Worm (Caenorhabditis elegans) whole organism, young adult: ENCODE results near the gene dyf-3.
A peak's percentile ranks its signal among the peaks of the same experiment; 100 is the strongest.

Experiments
- B0261.1 ChIP-seq: sonication (generic microtip); optimal IDR thresholded peaks from 2 replicates; lab custom pipeline; 2016; ENCODE audit warnings: mild to moderate bottlenecking, missing genetic modification characterization, moderate library complexity, missing compliant biosample characterization
- F10E7.11 ChIP-seq: sonication (generic microtip); optimal IDR thresholded peaks from 2 replicates; lab custom pipeline; 2017; ENCODE audit warnings: mild to moderate bottlenecking, missing genetic modification characterization, moderate library complexity, missing compliant biosample characterization
- F49E8.2 ChIP-seq: sonication (generic microtip); optimal IDR thresholded peaks from 3 replicates; lab custom pipeline; 2017; ENCODE audit warnings: missing genetic modification characterization, mild to moderate bottlenecking, missing compliant biosample characterization, antibody characterized with exemption, moderate library complexity; ENCODE audit not compliant: insufficient read depth
- F57C9.4 ChIP-seq: sonication (generic microtip); optimal IDR thresholded peaks from 2 replicates; lab custom pipeline; 2017; ENCODE audit warnings: mild to moderate bottlenecking, missing genetic modification characterization, missing compliant biosample characterization
- Y53F4B.3 ChIP-seq: fragments of 200-800 bp; sonication (Bioruptor generic); IDR thresholded peaks from 2 replicates; pipeline ENCODE4 v1.3.6; 2022; ENCODE audit warnings: missing genetic modification reagents, missing genetic modification characterization, missing compliant biosample characterization
- Y67H2A.10 ChIP-seq: fragments of 200-800 bp; sonication (Bioruptor generic); conservative IDR thresholded peaks from 2 replicates; pipeline ENCODE4 v1.3.6; 2022; ENCODE audit warnings: missing genetic modification reagents, missing genetic modification characterization, missing compliant biosample characterization
- ama-1 ChIP-seq, 3 experiments: fragments of 150-350 bp in 1 of 3; sonication (generic microtip) in 2 of 3; optimal IDR thresholded peaks; 2 replicates each; lab custom pipeline; 2014 to 2018; ENCODE audit warnings: missing biosample characterization in 2 of 3, missing genetic modification characterization in 2 of 3, missing genetic modification reagents in 2 of 3
- aptf-2 ChIP-seq: fragments of 200-800 bp; sonication (Bioruptor generic); conservative IDR thresholded peaks from 2 replicates; pipeline ENCODE4 v1.3.6; 2022; ENCODE audit warnings: missing genetic modification reagents, missing genetic modification characterization, missing compliant biosample characterization
- attf-5 ChIP-seq: fragments of 200-800 bp; sonication (Bioruptor generic); optimal IDR thresholded peaks from 2 replicates; lab custom pipeline; 2018; ENCODE audit warnings: mild to moderate bottlenecking, missing genetic modification characterization, missing compliant biosample characterization
- attf-6 ChIP-seq: fragments of 200-800 bp; sonication (Bioruptor generic); IDR thresholded peaks from 2 replicates; pipeline ENCODE4 v1.3.6; 2022; ENCODE audit warnings: missing genetic modification reagents, missing genetic modification characterization, missing compliant biosample characterization
- bed-2 ChIP-seq: fragments of 200-800 bp; sonication (Bioruptor generic); IDR thresholded peaks from 2 replicates; pipeline ENCODE4 v1.3.6; 2022; ENCODE audit warnings: missing genetic modification reagents, missing genetic modification characterization, missing compliant biosample characterization
- cebp-1 ChIP-seq, 2 experiments: fragments of 200-800 bp in 1 of 2; sonication (Bioruptor generic) in 1 of 2; sonication (generic microtip) in 1 of 2; IDR thresholded peaks in 1 of 2; optimal IDR thresholded peaks in 1 of 2; 2 replicates each; pipeline versions ENCODE4 v1.3.6 to Lab custom; 2017 to 2022; ENCODE audit warnings: missing compliant biosample characterization in 2 of 2, missing genetic modification characterization in 2 of 2, mild to moderate bottlenecking in 1 of 2, missing genetic modification reagents in 1 of 2, moderate library complexity in 1 of 2
- cebp-2 ChIP-seq: fragments of 200-800 bp; sonication (Bioruptor generic); IDR thresholded peaks from 2 replicates; pipeline ENCODE4 v1.3.6; 2022; ENCODE audit warnings: missing genetic modification characterization, missing compliant biosample characterization
- ceh-40 ChIP-seq: fragments of 200-800 bp; sonication (Bioruptor generic); IDR thresholded peaks from 2 replicates; pipeline ENCODE4 v1.3.6; 2022; ENCODE audit warnings: missing genetic modification characterization, missing compliant biosample characterization
- ceh-58 ChIP-seq: fragments of 200-800 bp; sonication (Bioruptor generic); IDR thresholded peaks from 2 replicates; pipeline ENCODE4 v1.3.6; 2022; ENCODE audit warnings: missing genetic modification characterization, missing compliant biosample characterization
- dpff-1 ChIP-seq: sonication (generic microtip); optimal IDR thresholded peaks from 2 replicates; lab custom pipeline; 2017; ENCODE audit warnings: mild to moderate bottlenecking, missing genetic modification characterization, missing compliant biosample characterization
- egrh-3 ChIP-seq: fragments of 200-800 bp; sonication (Bioruptor generic); IDR thresholded peaks from 2 replicates; pipeline ENCODE4 v1.3.6; 2022; ENCODE audit warnings: missing genetic modification reagents, missing genetic modification characterization, missing compliant biosample characterization
- ets-4 ChIP-seq: fragments of 200-800 bp; sonication (Bioruptor generic); optimal IDR thresholded peaks from 2 replicates; lab custom pipeline; 2018; ENCODE audit warnings: mild to moderate bottlenecking, missing genetic modification characterization, missing compliant biosample characterization
- hmg-20 ChIP-seq: fragments of 200-800 bp; sonication (Bioruptor generic); IDR thresholded peaks from 2 replicates; pipeline ENCODE4 v1.3.6; 2022; ENCODE audit warnings: missing genetic modification reagents, missing genetic modification characterization, missing compliant biosample characterization
- hrde-1 ChIP-seq: sonication (generic microtip); optimal IDR thresholded peaks from 2 replicates; lab custom pipeline; 2016; ENCODE audit warnings: missing genetic modification characterization, mild to moderate bottlenecking, missing compliant biosample characterization, moderate library complexity, missing genotype, missing genetic modification reagents, borderline replicate concordance
- lag-1 ChIP-seq: fragments of 200-800 bp; sonication (Bioruptor generic); IDR thresholded peaks from 2 replicates; pipeline ENCODE4 v1.3.6; 2022; ENCODE audit warnings: missing genetic modification reagents, missing genetic modification characterization, missing compliant biosample characterization
- lin-40 ChIP-seq: sonication (generic microtip); optimal IDR thresholded peaks from 2 replicates; lab custom pipeline; 2016; ENCODE audit warnings: missing genetic modification characterization, mild to moderate bottlenecking, missing compliant biosample characterization, missing genotype, missing genetic modification reagents
- madf-10 ChIP-seq: sonication (generic microtip); optimal IDR thresholded peaks from 2 replicates; lab custom pipeline; 2016; ENCODE audit warnings: mild to moderate bottlenecking, missing genetic modification characterization, missing compliant biosample characterization
- madf-6 ChIP-seq: fragments of 200-800 bp; sonication (Bioruptor generic); IDR thresholded peaks from 2 replicates; pipeline ENCODE4 v1.3.6; 2022; ENCODE audit warnings: missing genetic modification reagents, missing genetic modification characterization, missing compliant biosample characterization
- mel-28 ChIP-seq: sonication (generic microtip); optimal IDR thresholded peaks from 2 replicates; lab custom pipeline; 2016; ENCODE audit warnings: borderline replicate concordance, mild to moderate bottlenecking, missing genetic modification characterization, missing compliant biosample characterization
- mes-4 ChIP-seq: sonication (generic microtip); optimal IDR thresholded peaks from 2 replicates; lab custom pipeline; 2016; ENCODE audit warnings: missing genotype, missing genetic modification characterization, missing compliant biosample characterization
- nfya-2 ChIP-seq: fragments of 200-800 bp; sonication (Bioruptor generic); IDR thresholded peaks from 2 replicates; pipeline ENCODE4 v1.3.6; 2022; ENCODE audit warnings: missing genetic modification reagents, missing genetic modification characterization, missing compliant biosample characterization
- nhr-27 ChIP-seq: fragments of 200-800 bp; sonication (Bioruptor generic); optimal IDR thresholded peaks from 2 replicates; lab custom pipeline; 2018; ENCODE audit warnings: mild to moderate bottlenecking, missing genetic modification characterization, moderate library complexity, missing compliant biosample characterization
- pbrm-1 ChIP-seq: fragments of 200-800 bp; sonication (Bioruptor generic); IDR thresholded peaks from 2 replicates; pipeline ENCODE4 v1.3.6; 2022; ENCODE audit warnings: missing genetic modification reagents, missing genetic modification characterization, missing compliant biosample characterization
- pha-4 ChIP-seq: fragments of 150-350 bp; sonication (generic microtip); optimal IDR thresholded peaks from 2 replicates; lab custom pipeline; 2014; ENCODE audit warnings: missing biosample characterization, missing genetic modification reagents, missing genetic modification characterization
- rpc-1 ChIP-seq, 2 experiments: fragments of 150-350 bp in 1 of 2; sonication (generic microtip) in 1 of 2; optimal IDR thresholded peaks; 2 replicates each; lab custom pipeline; 2014 to 2018; ENCODE audit warnings: missing biosample characterization in 1 of 2, missing genetic modification characterization in 1 of 2, missing genetic modification reagents in 1 of 2, missing genotype in 1 of 2
- sdz-38 ChIP-seq: sonication (generic microtip); optimal IDR thresholded peaks from 2 replicates; lab custom pipeline; 2016; ENCODE audit warnings: missing genotype, missing genetic modification characterization, missing compliant biosample characterization
- snpc-1.3 ChIP-seq: sonication (generic microtip); optimal IDR thresholded peaks from 2 replicates; lab custom pipeline; 2017; ENCODE audit warnings: missing genetic modification characterization, mild to moderate bottlenecking, missing compliant biosample characterization, antibody characterized with exemption, moderate library complexity, missing genotype, missing genetic modification reagents; ENCODE audit not compliant: insufficient read depth
- snpc-3.4 ChIP-seq: sonication (generic microtip); optimal IDR thresholded peaks from 2 replicates; lab custom pipeline; 2017; ENCODE audit warnings: missing genetic modification characterization, mild to moderate bottlenecking, missing compliant biosample characterization, antibody characterized with exemption, moderate library complexity, missing genotype, missing genetic modification reagents
- sptf-2 ChIP-seq: fragments of 200-800 bp; sonication (Bioruptor generic); optimal IDR thresholded peaks from 2 replicates; lab custom pipeline; 2018; ENCODE audit warnings: mild to moderate bottlenecking, missing genetic modification characterization, missing compliant biosample characterization
- zfh-2 ChIP-seq: fragments of 200-800 bp; sonication (Bioruptor generic); conservative IDR thresholded peaks from 2 replicates; pipeline ENCODE4 v1.3.6; 2022; ENCODE audit warnings: missing genetic modification reagents, missing genetic modification characterization, missing compliant biosample characterization

Gene dyf-3

DNA sequence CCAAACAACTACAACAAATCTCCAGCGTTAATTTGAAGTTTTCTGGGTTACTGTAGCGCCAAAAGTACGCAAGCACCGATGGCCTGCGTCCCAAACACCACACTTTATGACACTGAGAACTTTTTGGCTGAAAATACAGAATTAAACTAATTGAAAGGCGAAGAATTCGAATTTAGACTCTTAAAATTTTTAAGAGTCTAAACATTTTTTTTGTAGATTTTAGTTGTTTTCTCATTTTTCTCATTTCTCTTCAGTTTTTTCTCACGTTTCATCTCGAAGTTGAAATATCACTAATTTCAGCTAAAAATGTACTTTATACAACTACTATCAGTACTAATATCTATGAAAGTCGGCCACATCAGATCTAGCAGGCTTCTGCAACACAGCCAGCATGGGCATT lies 16.4 kb upstream of the dyf-3 start, which contains the start of gene lgc-9:
TSS of gene lgc-9 (plus strand) at position 301 of the 400 bp plus-strand sequence.
- no peak for TF ChIP-seq ceh-58 (GFP tag; lab: Robert Waterston, UW)
- no peak for TF ChIP-seq hmg-20 (GFP tag; lab: Robert Waterston, UW)
- TF ChIP-seq B0261.1 (tag; lab: Kevin White, UChicago) = no peak
- no peak for TF ChIP-seq madf-10 (tag; lab: Kevin White, UChicago)
- no peak for TF ChIP-seq ets-4 (GFP tag; lab: Kevin White, UChicago)
- no peak for TF ChIP-seq pbrm-1
- no peak for TF ChIP-seq mel-28 (tag; lab: Kevin White, UChicago)
- no peak for TF ChIP-seq sdz-38 (tag; lab: Kevin White, UChicago)
- no peak for TF ChIP-seq F49E8.2
- no peak for TF ChIP-seq ceh-40 (GFP tag; lab: Robert Waterston, UW)
- no peak for TF ChIP-seq attf-5 (GFP tag; lab: Kevin White, UChicago)
- TF ChIP-seq lin-40 (tag; lab: Kevin White, UChicago) = no peak

DNA sequence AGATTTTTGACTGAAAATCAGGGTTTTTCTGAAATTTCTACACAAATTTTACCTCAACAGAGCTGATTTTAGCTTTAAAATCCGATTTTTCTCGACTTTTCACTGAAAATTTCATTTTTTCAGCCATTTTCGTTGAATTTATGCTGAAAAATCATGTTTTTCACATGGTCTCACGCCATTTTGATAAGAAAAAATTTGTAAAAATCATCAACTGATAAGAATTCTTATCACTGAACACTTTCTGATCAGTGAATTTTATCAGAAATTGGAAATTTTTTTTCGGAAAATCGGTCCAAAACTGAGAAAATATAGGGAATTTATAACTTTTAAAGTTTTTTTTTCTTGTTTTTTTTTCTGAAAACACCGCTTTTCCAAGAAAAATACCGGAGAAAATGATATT lies 1.9 kb upstream of the dyf-3 start:
- TF ChIP-seq pbrm-1 (no peak), F57C9.4 (tag; lab: Kevin White, UChicago) (no peak), nfya-2 (GFP tag; lab: Robert Waterston, UW) (no peak), pha-4 (tag; lab: Kevin White, UChicago) (no peak), attf-6 (GFP tag; lab: Robert Waterston, UW) (no peak), hrde-1 (tag; lab: Kevin White, UChicago) (no peak), F10E7.11 (no peak), sdz-38 (tag; lab: Kevin White, UChicago) (no peak), snpc-1.3 (tag; lab: Kevin White, UChicago) (no peak), Y67H2A.10 (GFP tag; lab: Robert Waterston, UW) (no peak), aptf-2 (GFP tag; lab: Robert Waterston, UW) (no peak), rpc-1 (optimal IDR thresholded peaks at IDR 0.05; lab: Kevin White, UChicago) (no peak), rpc-1 (tag; optimal IDR thresholded peaks at IDR 0.05; lab: Kevin White, UChicago) (no peak), cebp-1 (GFP tag; IDR thresholded peaks at IDR 0.05; lab: Robert Waterston, UW) (no peak), cebp-1 (tag; optimal IDR thresholded peaks at IDR 0.05; lab: Kevin White, UChicago) (no peak), mes-4 (tag; lab: Kevin White, UChicago) (no peak), ama-1 (optimal IDR thresholded peaks at IDR 0.05; lab: Kevin White, UChicago) (no peak), ama-1 (GFP tag; optimal IDR thresholded peaks at IDR 0.05; lab: Kevin White, UChicago) (no peak), cebp-2 (GFP tag; lab: Robert Waterston, UW) (no peak), lag-1 (GFP tag; lab: Robert Waterston, UW) (no peak), sptf-2 (GFP tag; lab: Kevin White, UChicago) (no peak), madf-6 (GFP tag; lab: Robert Waterston, UW) (no peak), dpff-1 (no peak)

ce11 chrIV:3398078-3398477 lies 953 bp downstream of the dyf-3 start:
- TF ChIP-seq zfh-2 (GFP tag; lab: Robert Waterston, UW) = peak; percentile 62; the same call in 1 of the 2 replicates
- 0 out of 2 replicates have a peak, but pooled peaks have one; percentile 26 for TF ChIP-seq bed-2 (GFP tag; lab: Robert Waterston, UW)
- TF ChIP-seq snpc-3.4 (tag; lab: Kevin White, UChicago) = no peak
- TF ChIP-seq egrh-3 (GFP tag; lab: Robert Waterston, UW) = peak; percentile 50; the same call in 1 of the 2 replicates
- no peak for TF ChIP-seq ceh-40 (GFP tag; lab: Robert Waterston, UW)
- no peak for TF ChIP-seq nhr-27
- TF ChIP-seq Y53F4B.3 (GFP tag; lab: Robert Waterston, UW) = no peak
